Worm (Caenorhabditis elegans) whole organism, young adult: ENCODE data around the gene fkh-9.

Experiments used
- C06A6.2 ChIP-seq: fragments of 200-800 bp; sonication (Bioruptor generic); conservative IDR thresholded peaks from 2 replicates; pipeline ENCODE4 v1.3.6; 2022; ENCODE audit warnings: missing genetic modification characterization, missing compliant biosample characterization
- C17E4.6 ChIP-seq: fragments of 200-800 bp; sonication (Bioruptor generic); IDR thresholded peaks from 2 replicates; pipeline ENCODE4 v1.3.6; 2022; ENCODE audit warnings: missing genetic modification reagents, missing genetic modification characterization, missing compliant biosample characterization
- F10E7.11 ChIP-seq: sonication (generic microtip); optimal IDR thresholded peaks from 2 replicates; lab custom pipeline; 2017; ENCODE audit warnings: mild to moderate bottlenecking, missing genetic modification characterization, moderate library complexity, missing compliant biosample characterization
- F23B12.7 ChIP-seq: sonication (generic microtip); optimal IDR thresholded peaks from 2 replicates; lab custom pipeline; 2017; ENCODE audit warnings: missing genetic modification characterization, mild to moderate bottlenecking, missing compliant biosample characterization, antibody characterized with exemption, moderate library complexity; ENCODE audit not compliant: insufficient read depth
- F39B2.1 ChIP-seq: fragments of 200-800 bp; sonication (Bioruptor generic); IDR thresholded peaks from 2 replicates; pipeline ENCODE4 v1.3.6; 2022; ENCODE audit warnings: missing genetic modification reagents, missing genetic modification characterization, missing compliant biosample characterization
- F49E8.2 ChIP-seq: sonication (generic microtip); optimal IDR thresholded peaks from 3 replicates; lab custom pipeline; 2017; ENCODE audit warnings: missing genetic modification characterization, mild to moderate bottlenecking, missing compliant biosample characterization, antibody characterized with exemption, moderate library complexity; ENCODE audit not compliant: insufficient read depth
- F52B5.7 ChIP-seq: sonication (generic microtip); optimal IDR thresholded peaks from 2 replicates; lab custom pipeline; 2016; ENCODE audit warnings: mild to moderate bottlenecking, missing genetic modification characterization, missing compliant biosample characterization
- F55B11.4 ChIP-seq: sonication (generic microtip); optimal IDR thresholded peaks from 2 replicates; lab custom pipeline; 2016; ENCODE audit warnings: missing compliant biosample characterization, missing genetic modification characterization, borderline replicate concordance; ENCODE audit not compliant: insufficient read depth
- F57C9.4 ChIP-seq: sonication (generic microtip); optimal IDR thresholded peaks from 2 replicates; lab custom pipeline; 2017; ENCODE audit warnings: mild to moderate bottlenecking, missing genetic modification characterization, missing compliant biosample characterization
- Y53F4B.3 ChIP-seq: fragments of 200-800 bp; sonication (Bioruptor generic); IDR thresholded peaks from 2 replicates; pipeline ENCODE4 v1.3.6; 2022; ENCODE audit warnings: missing genetic modification reagents, missing genetic modification characterization, missing compliant biosample characterization
- Y67H2A.10 ChIP-seq: fragments of 200-800 bp; sonication (Bioruptor generic); conservative IDR thresholded peaks from 2 replicates; pipeline ENCODE4 v1.3.6; 2022; ENCODE audit warnings: missing genetic modification reagents, missing genetic modification characterization, missing compliant biosample characterization
- Y95B8A.8 ChIP-seq: fragments of 200-800 bp; sonication (Bioruptor generic); IDR thresholded peaks from 2 replicates; pipeline ENCODE4 v1.3.6; 2022; ENCODE audit warnings: missing genetic modification reagents, missing genetic modification characterization, missing compliant biosample characterization
- ZK185.1 ChIP-seq: sonication (generic microtip); optimal IDR thresholded peaks from 2 replicates; lab custom pipeline; 2016; ENCODE audit warnings: mild to moderate bottlenecking, missing genetic modification characterization, missing compliant biosample characterization; ENCODE audit not compliant: poor library complexity, severe bottlenecking
- ama-1 ChIP-seq, 3 experiments: fragments of 150-350 bp in 1 of 3; sonication (generic microtip) in 2 of 3; optimal IDR thresholded peaks; 2 replicates each; lab custom pipeline; 2014 to 2018; ENCODE audit warnings: missing biosample characterization in 2 of 3, missing genetic modification characterization in 2 of 3, missing genetic modification reagents in 2 of 3
- attf-5 ChIP-seq: fragments of 200-800 bp; sonication (Bioruptor generic); optimal IDR thresholded peaks from 2 replicates; lab custom pipeline; 2018; ENCODE audit warnings: mild to moderate bottlenecking, missing genetic modification characterization, missing compliant biosample characterization
- ccch-3 ChIP-seq: fragments of 200-800 bp; sonication (Bioruptor generic); optimal IDR thresholded peaks from 2 replicates; lab custom pipeline; 2018; ENCODE audit warnings: mild to moderate bottlenecking, missing genetic modification characterization, missing compliant biosample characterization
- cebp-2 ChIP-seq: fragments of 200-800 bp; sonication (Bioruptor generic); IDR thresholded peaks from 2 replicates; pipeline ENCODE4 v1.3.6; 2022; ENCODE audit warnings: missing genetic modification characterization, missing compliant biosample characterization
- ceh-100 ChIP-seq: fragments of 200-800 bp; sonication (Bioruptor generic); IDR thresholded peaks from 2 replicates; pipeline ENCODE4 v1.3.6; 2022; ENCODE audit warnings: missing genetic modification reagents, missing genetic modification characterization, missing compliant biosample characterization
- ceh-79 ChIP-seq: sonication (generic microtip); optimal IDR thresholded peaks from 2 replicates; lab custom pipeline; 2017; ENCODE audit warnings: mild to moderate bottlenecking, missing genetic modification characterization, missing compliant biosample characterization
- chd-7 ChIP-seq: sonication (generic microtip); optimal IDR thresholded peaks from 2 replicates; lab custom pipeline; 2016; ENCODE audit warnings: mild to moderate bottlenecking, missing genetic modification characterization, moderate library complexity, missing compliant biosample characterization
- dpff-1 ChIP-seq: sonication (generic microtip); optimal IDR thresholded peaks from 2 replicates; lab custom pipeline; 2017; ENCODE audit warnings: mild to moderate bottlenecking, missing genetic modification characterization, missing compliant biosample characterization
- efl-1 ChIP-seq: fragments of 150-350 bp; optimal IDR thresholded peaks from 2 replicates; lab custom pipeline; 2014; ENCODE audit warnings: missing biosample characterization, missing genetic modification reagents, missing genetic modification characterization
- egl-18 ChIP-seq: fragments of 200-800 bp; sonication (Bioruptor generic); IDR thresholded peaks from 2 replicates; pipeline ENCODE4 v1.3.6; 2022; ENCODE audit warnings: missing genetic modification reagents, missing genetic modification characterization, missing compliant biosample characterization
- egl-44 ChIP-seq: fragments of 200-800 bp; sonication (Bioruptor generic); IDR thresholded peaks from 2 replicates; pipeline ENCODE4 v1.3.6; 2022; ENCODE audit warnings: missing genetic modification reagents, missing genetic modification characterization, missing compliant biosample characterization
- egrh-3 ChIP-seq: fragments of 200-800 bp; sonication (Bioruptor generic); IDR thresholded peaks from 2 replicates; pipeline ENCODE4 v1.3.6; 2022; ENCODE audit warnings: missing genetic modification reagents, missing genetic modification characterization, missing compliant biosample characterization
- him-1 ChIP-seq: sonication (generic microtip); optimal IDR thresholded peaks from 2 replicates; lab custom pipeline; 2016; ENCODE audit warnings: missing genotype, missing genetic modification reagents, missing genetic modification characterization, missing compliant biosample characterization
- hlh-12 ChIP-seq: sonication (generic microtip); optimal IDR thresholded peaks from 2 replicates; lab custom pipeline; 2016; ENCODE audit warnings: missing genetic modification characterization, missing compliant biosample characterization
- lin-40 ChIP-seq: sonication (generic microtip); optimal IDR thresholded peaks from 2 replicates; lab custom pipeline; 2016; ENCODE audit warnings: missing genetic modification characterization, mild to moderate bottlenecking, missing compliant biosample characterization, missing genotype, missing genetic modification reagents
- lir-1 ChIP-seq: fragments of 200-800 bp; sonication (Bioruptor generic); conservative IDR thresholded peaks from 2 replicates; pipeline ENCODE4 v1.3.6; 2022; ENCODE audit warnings: missing genetic modification reagents, missing genetic modification characterization, missing compliant biosample characterization
- lsy-27 ChIP-seq: sonication (generic microtip); optimal IDR thresholded peaks from 2 replicates; lab custom pipeline; 2017; ENCODE audit warnings: missing genetic modification characterization, mild to moderate bottlenecking, missing compliant biosample characterization, antibody characterized with exemption, missing genotype, borderline replicate concordance; ENCODE audit not compliant: insufficient read depth
- madf-10 ChIP-seq: sonication (generic microtip); optimal IDR thresholded peaks from 2 replicates; lab custom pipeline; 2016; ENCODE audit warnings: mild to moderate bottlenecking, missing genetic modification characterization, missing compliant biosample characterization
- mes-4 ChIP-seq: sonication (generic microtip); optimal IDR thresholded peaks from 2 replicates; lab custom pipeline; 2016; ENCODE audit warnings: missing genotype, missing genetic modification characterization, missing compliant biosample characterization
- nfya-2 ChIP-seq: fragments of 200-800 bp; sonication (Bioruptor generic); IDR thresholded peaks from 2 replicates; pipeline ENCODE4 v1.3.6; 2022; ENCODE audit warnings: missing genetic modification reagents, missing genetic modification characterization, missing compliant biosample characterization
- nhr-120 ChIP-seq: fragments of 200-800 bp; sonication (Bioruptor generic); IDR thresholded peaks from 2 replicates; pipeline ENCODE4 v1.3.6; 2022; ENCODE audit warnings: missing genetic modification characterization, missing compliant biosample characterization
- nhr-27 ChIP-seq: fragments of 200-800 bp; sonication (Bioruptor generic); optimal IDR thresholded peaks from 2 replicates; lab custom pipeline; 2018; ENCODE audit warnings: mild to moderate bottlenecking, missing genetic modification characterization, moderate library complexity, missing compliant biosample characterization
- nhr-90 ChIP-seq: sonication (generic microtip); optimal IDR thresholded peaks from 2 replicates; lab custom pipeline; 2016; ENCODE audit warnings: missing genotype, mild to moderate bottlenecking, missing genetic modification characterization, missing compliant biosample characterization
- pha-4 ChIP-seq: fragments of 150-350 bp; sonication (generic microtip); optimal IDR thresholded peaks from 2 replicates; lab custom pipeline; 2014; ENCODE audit warnings: missing biosample characterization, missing genetic modification reagents, missing genetic modification characterization
- rcor-1 ChIP-seq: fragments of 200-800 bp; sonication (Bioruptor generic); IDR thresholded peaks from 2 replicates; pipeline ENCODE4 v1.3.6; 2022; ENCODE audit warnings: missing genetic modification reagents, missing genetic modification characterization, missing compliant biosample characterization
- rpc-1 ChIP-seq, 2 experiments: fragments of 150-350 bp in 1 of 2; sonication (generic microtip) in 1 of 2; optimal IDR thresholded peaks; 2 replicates each; lab custom pipeline; 2014 to 2018; ENCODE audit warnings: missing biosample characterization in 1 of 2, missing genetic modification characterization in 1 of 2, missing genetic modification reagents in 1 of 2, missing genotype in 1 of 2
- snpc-1.1 ChIP-seq: sonication (generic microtip); optimal IDR thresholded peaks from 2 replicates; lab custom pipeline; 2017; ENCODE audit warnings: missing genetic modification characterization, mild to moderate bottlenecking, missing compliant biosample characterization, antibody characterized with exemption, moderate library complexity, missing genotype, missing genetic modification reagents; ENCODE audit not compliant: insufficient read depth
- snpc-3.4 ChIP-seq: sonication (generic microtip); optimal IDR thresholded peaks from 2 replicates; lab custom pipeline; 2017; ENCODE audit warnings: missing genetic modification characterization, mild to moderate bottlenecking, missing compliant biosample characterization, antibody characterized with exemption, moderate library complexity, missing genotype, missing genetic modification reagents
- snpc-4 ChIP-seq, 5 experiments: fragments of 150-350 bp in 1 of 5; sonication (generic microtip) in 4 of 5; optimal IDR thresholded peaks; 2 replicates each; lab custom pipeline; 2014 to 2018; ENCODE audit warnings: missing genetic modification characterization in 5 of 5, missing biosample characterization in 3 of 5, antibody characterized with exemption in 2 of 5, mild to moderate bottlenecking in 2 of 5, missing compliant biosample characterization in 2 of 5, missing genotype in 2 of 5, moderate library complexity in 2 of 5, missing genetic modification reagents in 1 of 5
- tbp1 ChIP-seq: fragments of 200-800 bp; sonication (Bioruptor generic); optimal IDR thresholded peaks from 2 replicates; lab custom pipeline; 2018; ENCODE audit warnings: mild to moderate bottlenecking, missing genetic modification characterization, missing compliant biosample characterization
- zim-3 ChIP-seq: sonication (generic microtip); optimal IDR thresholded peaks from 2 replicates; lab custom pipeline; 2017; ENCODE audit warnings: mild to moderate bottlenecking, missing genetic modification characterization, moderate library complexity, missing compliant biosample characterization
- ztf-22 ChIP-seq: fragments of 200-800 bp; sonication (Bioruptor generic); optimal IDR thresholded peaks from 2 replicates; lab custom pipeline; 2018; ENCODE audit warnings: mild to moderate bottlenecking, missing genetic modification characterization, moderate library complexity, missing compliant biosample characterization
- ztf-3 ChIP-seq: fragments of 200-800 bp; sonication (Bioruptor generic); optimal IDR thresholded peaks from 2 replicates; lab custom pipeline; 2018; ENCODE audit warnings: mild to moderate bottlenecking, missing genetic modification characterization, missing compliant biosample characterization

Gene fkh-9

DNA sequence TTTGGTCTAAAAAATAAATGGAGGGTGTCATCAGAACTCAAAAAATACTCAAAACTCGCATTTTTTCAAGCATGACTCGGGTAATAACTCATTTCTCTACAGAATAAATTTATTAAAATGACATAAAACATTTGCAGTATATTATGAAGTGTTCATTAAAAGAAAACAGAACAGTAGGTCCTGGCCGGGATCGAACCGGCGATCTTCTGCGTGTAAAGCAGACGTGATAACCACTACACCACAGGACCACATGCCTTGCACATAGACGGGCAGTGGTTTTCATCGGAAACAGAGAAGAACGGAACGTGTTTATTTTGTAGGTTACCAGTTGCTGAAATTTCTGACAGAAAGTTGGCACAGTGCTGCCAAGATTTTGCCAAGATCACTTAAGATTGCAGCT, 33.4 kb downstream of the fkh-9 start (continued):
- TF ChIP-seq C17E4.6 (GFP tag; lab: Robert Waterston, UW): no peak
- peak; percentile 86 for TF ChIP-seq nhr-90
- no peak for TF ChIP-seq zim-3 (tag; lab: Kevin White, UChicago)
- peak; percentile 73 for TF ChIP-seq snpc-4 (GFP tag; optimal IDR thresholded peaks at IDR 0.05; lab: Kevin White, UChicago)
- TF ChIP-seq snpc-4 (tag; optimal IDR thresholded peaks at IDR 0.05; lab: Kevin White, UChicago): peak in 3 of 4 experiments; percentile 59 to 80 (median 70)
- TF ChIP-seq hlh-12: peak; percentile 58
- peak; percentile 59 for TF ChIP-seq F10E7.11
- TF ChIP-seq lir-1 (GFP tag; lab: Robert Waterston, UW): no peak
- TF ChIP-seq lin-40 (tag; lab: Kevin White, UChicago): peak; percentile 25
- TF ChIP-seq him-1: peak; percentile 91
- no peak for TF ChIP-seq ama-1 (optimal IDR thresholded peaks at IDR 0.05; lab: Kevin White, UChicago)
- peak in 1 of 2 experiments; percentile 33 for TF ChIP-seq ama-1 (GFP tag; optimal IDR thresholded peaks at IDR 0.05; lab: Kevin White, UChicago)
- no peak for TF ChIP-seq F57C9.4 (tag; lab: Kevin White, UChicago)
- TF ChIP-seq F49E8.2 (tag; lab: Kevin White, UChicago): peak; percentile 4
- TF ChIP-seq nhr-120 (GFP tag; lab: Robert Waterston, UW): no peak
- TF ChIP-seq attf-5: peak; percentile 42
- TF ChIP-seq chd-7 (tag; lab: Kevin White, UChicago): peak; percentile 21
- no peak for TF ChIP-seq ztf-3 (GFP tag; lab: Kevin White, UChicago)
- no peak for TF ChIP-seq efl-1 (GFP tag; lab: Kevin White, UChicago)
- TF ChIP-seq nfya-2: no peak
- no peak for TF ChIP-seq egl-18 (GFP tag; lab: Robert Waterston, UW)
- peak; percentile 62 for TF ChIP-seq mes-4 (tag; lab: Kevin White, UChicago)
- TF ChIP-seq madf-10 (tag; lab: Kevin White, UChicago): peak; percentile 60
- no peak for TF ChIP-seq ztf-22 (GFP tag; lab: Kevin White, UChicago)
- peak; percentile 89 for TF ChIP-seq tbp1 (GFP tag; lab: Kevin White, UChicago)
- TF ChIP-seq ceh-79 (tag; lab: Kevin White, UChicago): no peak
- TF ChIP-seq cebp-2 (GFP tag; lab: Robert Waterston, UW): peak; percentile 82; the same call in 1 of the 2 replicates
- no peak for TF ChIP-seq ceh-100
- peak; percentile 57 for TF ChIP-seq lsy-27 (tag; lab: Kevin White, UChicago)
- TF ChIP-seq snpc-1.1: peak; percentile 4
- no peak for TF ChIP-seq nhr-27 (tag; lab: Kevin White, UChicago)
- no peak for TF ChIP-seq Y67H2A.10 (GFP tag; lab: Robert Waterston, UW)
- peak; percentile 83 for TF ChIP-seq rpc-1 (optimal IDR thresholded peaks at IDR 0.05; lab: Kevin White, UChicago)
- TF ChIP-seq rpc-1 (tag; optimal IDR thresholded peaks at IDR 0.05; lab: Kevin White, UChicago): peak; percentile 97
- no peak for TF ChIP-seq egl-44 (GFP tag; lab: Robert Waterston, UW)
- 0 out of 2 replicates have a peak, but pooled peaks have one; percentile 31 for TF ChIP-seq F39B2.1 (GFP tag; lab: Robert Waterston, UW)
- peak; percentile 69 for TF ChIP-seq snpc-3.4
- no peak for TF ChIP-seq egrh-3 (GFP tag; lab: Robert Waterston, UW)
- TF ChIP-seq F52B5.7 (tag; lab: Kevin White, UChicago): peak; percentile 45
- no peak for TF ChIP-seq F55B11.4 (tag; lab: Kevin White, UChicago)
- no peak for TF ChIP-seq ccch-3 (GFP tag; lab: Kevin White, UChicago)
- no peak for TF ChIP-seq pha-4
- TF ChIP-seq Y95B8A.8 (GFP tag; lab: Robert Waterston, UW): 0 out of 2 replicates have a peak, but pooled peaks have one; percentile 34
- TF ChIP-seq Y53F4B.3 (GFP tag; lab: Robert Waterston, UW): peak; percentile 41
- TF ChIP-seq ZK185.1 (tag; lab: Kevin White, UChicago): no peak
- no peak for TF ChIP-seq dpff-1 (tag; lab: Kevin White, UChicago)
- peak; percentile 77 for TF ChIP-seq rcor-1 (GFP tag; lab: Robert Waterston, UW)
- no peak for TF ChIP-seq F23B12.7
- TF ChIP-seq C06A6.2: no peak
